Worm (Caenorhabditis elegans): ENCODE data around the gene srbc-3.

ce11 chrV:3279138-3279537 lies 29.1 kb upstream of the srbc-3 start:
- TF ChIP-seq zag-1 (tag; optimal IDR thresholded peaks at IDR 0.05), result no peak
- TF ChIP-seq Y55F3AM.14 (GFP tag; optimal IDR thresholded peaks at IDR 0.05), result no peak
- no peak for TF ChIP-seq unc-39 (tag; optimal IDR thresholded peaks at IDR 0.05)
- peak; percentile 65 for TF ChIP-seq F13H6.1 (tag; optimal IDR thresholded peaks at IDR 0.05)
- TF ChIP-seq nhr-12 (tag; optimal IDR thresholded peaks at IDR 0.05), result no peak
